Worm (Caenorhabditis elegans) whole organism, L2 larva: ENCODE measurements around the gene Y50E8A.11.

Experiments used
- C34F6.9 ChIP-seq: fragments of 150-350 bp; optimal IDR thresholded peaks from 2 replicates; lab custom pipeline; 2014; ENCODE audit warnings: missing biosample characterization, missing genetic modification characterization
- F13H6.1 ChIP-seq: sonication (generic microtip); optimal IDR thresholded peaks from 2 replicates; lab custom pipeline; 2016; ENCODE audit warnings: missing genetic modification characterization, missing compliant biosample characterization
- R02D3.7 ChIP-seq: fragments of 150-350 bp; optimal IDR thresholded peaks from 2 replicates; lab custom pipeline; 2014; ENCODE audit warnings: missing biosample characterization, missing genetic modification characterization
- Y55F3AM.14 ChIP-seq: fragments of 200-800 bp; sonication (Bioruptor generic); optimal IDR thresholded peaks from 2 replicates; lab custom pipeline; 2018; ENCODE audit warnings: mild to moderate bottlenecking, missing genetic modification characterization, missing compliant biosample characterization
- ZK546.5 ChIP-seq: sonication (generic microtip); optimal IDR thresholded peaks from 2 replicates; lab custom pipeline; 2017; ENCODE audit warnings: missing biosample characterization, missing genetic modification characterization
- alr-1 ChIP-seq: fragments of 150-350 bp; optimal IDR thresholded peaks from 2 replicates; lab custom pipeline; 2014; ENCODE audit warnings: missing biosample characterization, missing genetic modification characterization
- aly-2 ChIP-seq: fragments of 150-350 bp; optimal IDR thresholded peaks from 2 replicates; lab custom pipeline; 2014; ENCODE audit warnings: missing biosample characterization, missing genetic modification characterization
- blmp-1 ChIP-seq: sonication (generic microtip); optimal IDR thresholded peaks from 2 replicates; lab custom pipeline; 2017; ENCODE audit warnings: missing genetic modification characterization, mild to moderate bottlenecking, missing compliant biosample characterization, antibody characterized with exemption, moderate library complexity; ENCODE audit not compliant: insufficient read depth
- ceh-16 ChIP-seq: fragments of 150-350 bp; optimal IDR thresholded peaks from 2 replicates; lab custom pipeline; 2014; ENCODE audit warnings: missing biosample characterization, missing genetic modification characterization
- ceh-82 ChIP-seq: fragments of 150-350 bp; optimal IDR thresholded peaks from 2 replicates; lab custom pipeline; 2014; ENCODE audit warnings: missing biosample characterization, missing genetic modification characterization
- dmd-4 ChIP-seq: sonication (generic microtip); optimal IDR thresholded peaks from 2 replicates; lab custom pipeline; 2017; ENCODE audit warnings: missing biosample characterization, missing genetic modification characterization
- egl-27 ChIP-seq: sonication (generic microtip); optimal IDR thresholded peaks from 3 replicates; lab custom pipeline; 2017; ENCODE audit warnings: missing biosample characterization, missing genetic modification reagents, missing genetic modification characterization
- elt-3 ChIP-seq: sonication (generic microtip); optimal IDR thresholded peaks from 2 replicates; lab custom pipeline; 2017; ENCODE audit warnings: missing biosample characterization, missing genetic modification characterization
- fos-1 ChIP-seq: fragments of 150-350 bp; optimal IDR thresholded peaks from 2 replicates; lab custom pipeline; 2014; ENCODE audit warnings: missing biosample characterization, missing genetic modification characterization
- gmeb-1 ChIP-seq: fragments of 150-350 bp; optimal IDR thresholded peaks from 2 replicates; lab custom pipeline; 2014; ENCODE audit warnings: missing biosample characterization, missing genetic modification characterization
- lin-13 ChIP-seq: fragments of 150-350 bp; optimal IDR thresholded peaks from 2 replicates; lab custom pipeline; 2014; ENCODE audit warnings: missing biosample characterization, missing genetic modification reagents, missing genetic modification characterization
- lsy-2 ChIP-seq, 2 experiments: fragments of 150-350 bp in 1 of 2; sonication (generic microtip) in 1 of 2; optimal IDR thresholded peaks; 2 replicates each; lab custom pipeline; 2014 to 2017; ENCODE audit warnings: missing biosample characterization in 2 of 2, missing genetic modification characterization in 2 of 2
- mab-5 ChIP-seq: fragments of 150-350 bp; optimal IDR thresholded peaks from 2 replicates; lab custom pipeline; 2014; ENCODE audit warnings: missing biosample characterization, missing genetic modification characterization
- mbf-1 ChIP-seq: sonication (generic microtip); optimal IDR thresholded peaks from 2 replicates; lab custom pipeline; 2017; ENCODE audit warnings: missing biosample characterization, missing genetic modification characterization
- mdl-1 ChIP-seq, 2 experiments: fragments of 150-350 bp in 1 of 2; sonication (generic microtip) in 1 of 2; optimal IDR thresholded peaks; 2 replicates each; lab custom pipeline; 2017; ENCODE audit warnings: missing biosample characterization in 2 of 2, missing genetic modification characterization in 2 of 2
- nhr-11 ChIP-seq: fragments of 150-350 bp; optimal IDR thresholded peaks from 2 replicates; lab custom pipeline; 2014; ENCODE audit warnings: missing biosample characterization, missing genetic modification characterization
- nhr-129 ChIP-seq: fragments of 150-350 bp; optimal IDR thresholded peaks from 2 replicates; lab custom pipeline; 2014; ENCODE audit warnings: missing biosample characterization, missing genetic modification characterization
- nhr-21 ChIP-seq: fragments of 150-350 bp; optimal IDR thresholded peaks from 2 replicates; lab custom pipeline; 2014; ENCODE audit warnings: missing biosample characterization, missing genetic modification characterization
- nhr-237 ChIP-seq: fragments of 150-350 bp; optimal IDR thresholded peaks from 2 replicates; lab custom pipeline; 2014; ENCODE audit warnings: missing biosample characterization, missing genetic modification characterization
- nhr-25 ChIP-seq: fragments of 150-350 bp; sonication (generic microtip); optimal IDR thresholded peaks from 3 replicates; lab custom pipeline; 2014; ENCODE audit warnings: missing biosample characterization, missing genetic modification characterization
- peb-1 ChIP-seq: fragments of 150-350 bp; optimal IDR thresholded peaks from 2 replicates; lab custom pipeline; 2014; ENCODE audit warnings: missing biosample characterization, missing genetic modification characterization
- sem-4 ChIP-seq: fragments of 150-350 bp; optimal IDR thresholded peaks from 2 replicates; lab custom pipeline; 2014; ENCODE audit warnings: missing biosample characterization, missing genetic modification reagents, missing genetic modification characterization
- sma-3 ChIP-seq: sonication (generic microtip); optimal IDR thresholded peaks from 2 replicates; lab custom pipeline; 2016; ENCODE audit warnings: missing genetic modification reagents, missing genetic modification characterization, missing compliant biosample characterization
- sma-9 ChIP-seq, 2 experiments: fragments of 150-350 bp in 1 of 2; sonication (generic microtip) in 1 of 2; optimal IDR thresholded peaks; 2 replicates each; lab custom pipeline; 2014 to 2016; ENCODE audit warnings: missing genetic modification characterization in 2 of 2, mild to moderate bottlenecking in 1 of 2, missing biosample characterization in 1 of 2, missing compliant biosample characterization in 1 of 2, missing genetic modification reagents in 1 of 2, moderate library complexity in 1 of 2
- unc-39 ChIP-seq: fragments of 150-350 bp; optimal IDR thresholded peaks from 2 replicates; lab custom pipeline; 2014; ENCODE audit warnings: missing biosample characterization, missing genetic modification characterization
- unc-55 ChIP-seq: fragments of 150-350 bp; sonication (generic microtip); optimal IDR thresholded peaks from 3 replicates; lab custom pipeline; 2014; ENCODE audit warnings: missing biosample characterization, missing genetic modification reagents, missing genetic modification characterization
- zag-1 ChIP-seq: fragments of 150-350 bp; optimal IDR thresholded peaks from 2 replicates; lab custom pipeline; 2014; ENCODE audit warnings: missing biosample characterization, missing genetic modification characterization
- ztf-4 ChIP-seq: fragments of 150-350 bp; optimal IDR thresholded peaks from 2 replicates; lab custom pipeline; 2014; ENCODE audit warnings: missing biosample characterization, missing genetic modification characterization

The Y50E8A.11 gene

ce11 chrV:14781130-14781529 lies at the start of gene Y50E8A.11:
Gene Y50E8A.11, plus strand, starts transcription at chrV:14781430.
- TF ChIP-seq sma-9 (GFP tag; optimal IDR thresholded peaks at IDR 0.05; lab: Kevin White, UChicago) (no peak), sma-9 (tag; optimal IDR thresholded peaks at IDR 0.05; lab: Kevin White, UChicago) (no peak), ZK546.5 (no peak), mab-5 (tag; lab: Kevin White, UChicago) (no peak), lsy-2 (tag; optimal IDR thresholded peaks at IDR 0.05; lab: Kevin White, UChicago) (no peak), nhr-237 (tag; lab: Kevin White, UChicago) (no peak), blmp-1 (no peak), mdl-1 (tag; optimal IDR thresholded peaks at IDR 0.05; lab: Kevin White, UChicago) (no peak), sma-3 (GFP tag; lab: Kevin White, UChicago) (no peak)

- TF ChIP-seq sma-9 (GFP tag; optimal IDR thresholded peaks at IDR 0.05; lab: Kevin White, UChicago) (no peak), sma-9 (tag; optimal IDR thresholded peaks at IDR 0.05; lab: Kevin White, UChicago) (no peak), unc-55 (GFP tag; lab: Kevin White, UChicago) (peak; percentile 60), C34F6.9 (peak; percentile 48), nhr-11 (tag; lab: Kevin White, UChicago) (no peak), gmeb-1 (tag; lab: Kevin White, UChicago) (peak; percentile 83), ZK546.5 (no peak), dmd-4 (tag; lab: Kevin White, UChicago) (no peak), nhr-21 (no peak), R02D3.7 (tag; lab: Kevin White, UChicago) (peak; percentile 65), mdl-1 (tag; optimal IDR thresholded peaks at IDR 0.05; lab: Kevin White, UChicago) (no peak), aly-2 (tag; lab: Kevin White, UChicago) (no peak), nhr-237 (tag; lab: Kevin White, UChicago) (no peak), nhr-129 (tag; lab: Kevin White, UChicago) (peak; percentile 7), lsy-2 (tag; optimal IDR thresholded peaks at IDR 0.05; lab: Kevin White, UChicago) (no peak), unc-39 (tag; lab: Kevin White, UChicago) (no peak)
- TF ChIP-seq, all 48 proteins: peak for 5
Observed at ce11 chrV:14734187-14734765, 47.0 kb upstream of the Y50E8A.11 start, which contains the start of gene unc-61. Gene unc-61, minus strand, starts transcription at chrV:14734237.

- no peak for TF ChIP-seq nhr-25 (tag; lab: Kevin White, UChicago)
- TF ChIP-seq F13H6.1 (tag; lab: Kevin White, UChicago): no peak
- TF ChIP-seq zag-1 (tag; lab: Kevin White, UChicago): no peak
- no peak for TF ChIP-seq ceh-16 (tag; lab: Kevin White, UChicago)
- TF ChIP-seq fos-1 (tag; lab: Kevin White, UChicago): no peak
- no peak for TF ChIP-seq lin-13 (GFP tag; lab: Kevin White, UChicago)
- TF ChIP-seq egl-27 (tag; lab: Kevin White, UChicago): no peak
- no peak for TF ChIP-seq peb-1 (tag; lab: Kevin White, UChicago)
- TF ChIP-seq mbf-1 (tag; lab: Kevin White, UChicago): no peak
- TF ChIP-seq ztf-4: no peak
- no peak for TF ChIP-seq mdl-1 (tag; optimal IDR thresholded peaks at IDR 0.05; lab: Kevin White, UChicago)
- TF ChIP-seq dmd-4 (tag; lab: Kevin White, UChicago): no peak
- no peak for TF ChIP-seq blmp-1
- no peak for TF ChIP-seq elt-3 (tag; lab: Kevin White, UChicago)
- TF ChIP-seq gmeb-1 (tag; lab: Kevin White, UChicago): no peak
- TF ChIP-seq ceh-82 (tag; lab: Kevin White, UChicago): no peak
- no peak for TF ChIP-seq nhr-11 (tag; lab: Kevin White, UChicago)
- no peak for TF ChIP-seq aly-2 (tag; lab: Kevin White, UChicago)
- TF ChIP-seq lsy-2 (tag; optimal IDR thresholded peaks at IDR 0.05; lab: Kevin White, UChicago): no peak
- TF ChIP-seq, all 48 proteins: peak for 0
Observed at ce11 chrV:14736851-14737250, 44.4 kb upstream of the Y50E8A.11 start, which contains the start of gene Y50E8A.5. Gene Y50E8A.5, minus strand, starts transcription at chrV:14736951.

- no peak for TF ChIP-seq sem-4 (tag; lab: Kevin White, UChicago)
- TF ChIP-seq sma-3 (GFP tag; lab: Kevin White, UChicago): no peak
- TF ChIP-seq lsy-2 (tag; optimal IDR thresholded peaks at IDR 0.05; lab: Kevin White, UChicago): no peak
- TF ChIP-seq ceh-16 (tag; lab: Kevin White, UChicago): no peak
Observed at ce11 chrV:14741233-14741632, 40.0 kb upstream of the Y50E8A.11 start, which contains the start of gene Y50E8A.6. Gene Y50E8A.6, minus strand, starts transcription at chrV:14741333.

ce11 chrV:14744824-14745223 lies 36.4 kb upstream of the Y50E8A.11 start:
- no peak for TF ChIP-seq sma-9 (GFP tag; optimal IDR thresholded peaks at IDR 0.05; lab: Kevin White, UChicago)
- TF ChIP-seq sma-9 (tag; optimal IDR thresholded peaks at IDR 0.05; lab: Kevin White, UChicago): no peak
- no peak for TF ChIP-seq lsy-2 (tag; optimal IDR thresholded peaks at IDR 0.05; lab: Kevin White, UChicago)
- TF ChIP-seq aly-2 (tag; lab: Kevin White, UChicago): no peak
- TF ChIP-seq zag-1 (tag; lab: Kevin White, UChicago): no peak
- TF ChIP-seq lin-13 (GFP tag; lab: Kevin White, UChicago): no peak
- TF ChIP-seq Y55F3AM.14 (GFP tag; lab: Kevin White, UChicago): no peak
- no peak for TF ChIP-seq unc-55 (GFP tag; lab: Kevin White, UChicago)
- no peak for TF ChIP-seq alr-1 (tag; lab: Kevin White, UChicago)
